Worm (Caenorhabditis elegans): ENCODE data around the gene C09G4.4.

The C09G4.4 gene

DNA sequence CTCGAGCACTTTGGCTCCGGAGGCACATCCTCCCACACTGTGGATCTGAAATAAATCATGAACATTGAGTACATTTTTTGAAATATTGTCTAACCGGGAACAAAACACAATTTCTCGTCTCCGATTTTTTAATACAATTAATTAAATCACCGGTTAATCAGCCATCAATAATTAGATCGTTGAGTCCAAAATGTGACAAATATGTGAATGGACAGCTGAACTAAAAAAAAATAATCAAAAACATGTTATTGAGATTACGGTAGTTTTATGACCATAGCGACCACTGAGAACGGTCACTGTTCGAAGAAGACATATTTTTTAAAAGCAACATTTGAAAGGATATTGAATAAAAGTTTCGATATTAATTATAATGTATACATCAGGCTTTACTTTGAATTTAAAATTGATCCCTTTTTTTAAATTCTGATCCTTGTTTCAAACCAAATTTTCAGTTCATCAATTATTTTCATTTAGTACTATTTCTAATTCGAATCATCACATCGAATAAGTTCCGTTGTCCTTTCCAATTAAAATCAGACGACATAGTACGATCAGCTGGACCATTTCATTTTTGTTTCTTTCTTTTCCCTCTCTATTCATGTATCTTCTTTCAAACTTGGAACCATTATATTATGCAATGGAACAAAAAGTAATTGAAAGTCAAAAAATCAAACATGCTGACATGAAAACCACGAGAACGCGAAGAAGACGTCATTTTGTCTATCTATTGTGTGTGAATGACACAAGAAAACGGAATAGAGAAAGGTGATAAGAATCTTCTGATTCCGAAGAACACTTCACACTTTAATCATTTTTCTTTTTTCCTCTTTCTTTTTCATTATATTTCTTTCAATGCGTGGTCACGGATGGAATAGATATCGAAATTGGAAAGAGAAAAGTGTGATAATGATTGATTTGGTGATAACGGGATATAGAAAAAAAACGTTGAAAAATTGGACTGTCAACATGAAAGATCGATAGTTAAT lies 17.6 kb downstream of the C09G4.4 start:
- TF ChIP-seq B0310.2 (tag; optimal IDR thresholded peaks at IDR 0.05) (no peak), hnd-1 (tag; optimal IDR thresholded peaks at IDR 0.05) (no peak), pes-1 (GFP tag; IDR thresholded peaks at IDR 0.05) (no peak), scrt-1 (GFP tag; IDR thresholded peaks at IDR 0.05) (no peak), ceh-13 (GFP tag; optimal IDR thresholded peaks at IDR 0.05) (no peak), flt-1 (GFP tag; IDR thresholded peaks at IDR 0.05) (no peak), F13C5.2 (tag; optimal IDR thresholded peaks at IDR 0.05) (no peak), tbx-11 (GFP tag; IDR thresholded peaks at IDR 0.05) (no peak), aly-1 (tag; optimal IDR thresholded peaks at IDR 0.05) (no peak), tra-4 (tag; optimal IDR thresholded peaks at IDR 0.05) (no peak), hmbx-1 (tag; optimal IDR thresholded peaks at IDR 0.05) (no peak), sea-1 (GFP tag; conservative IDR thresholded peaks at IDR 0.05) (no peak), ceh-36 (tag; optimal IDR thresholded peaks at IDR 0.05) (no peak), ets-7 (tag; optimal IDR thresholded peaks at IDR 0.05) (no peak), tbx-37 (GFP tag; conservative IDR thresholded peaks at IDR 0.05) (no peak), ama-1 (optimal IDR thresholded peaks at IDR 0.05) (no peak), hmg-4 (GFP tag; optimal IDR thresholded peaks at IDR 0.05) (no peak)

DNA sequence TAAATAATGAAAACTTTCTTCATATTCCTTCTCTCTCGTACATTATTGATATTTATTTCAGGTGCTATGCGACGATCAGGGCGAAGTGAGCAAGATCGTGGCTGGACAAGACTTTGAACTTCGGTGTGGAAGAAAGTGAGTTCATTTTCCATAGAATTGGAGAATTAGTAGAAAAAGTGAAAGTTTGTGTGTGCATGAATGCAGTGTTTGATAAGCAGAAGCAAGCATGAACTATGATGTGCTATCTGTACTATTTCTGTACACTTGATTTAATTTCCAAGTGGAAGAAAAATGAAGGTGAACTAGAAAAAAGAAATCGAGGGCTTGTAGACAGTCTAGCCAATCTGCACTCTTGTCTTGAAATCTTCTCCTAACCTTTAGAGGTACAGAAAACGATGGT lies 19.2 kb downstream of the C09G4.4 start:
- no peak for TF ChIP-seq B0310.2 (tag; optimal IDR thresholded peaks at IDR 0.05)

DNA sequence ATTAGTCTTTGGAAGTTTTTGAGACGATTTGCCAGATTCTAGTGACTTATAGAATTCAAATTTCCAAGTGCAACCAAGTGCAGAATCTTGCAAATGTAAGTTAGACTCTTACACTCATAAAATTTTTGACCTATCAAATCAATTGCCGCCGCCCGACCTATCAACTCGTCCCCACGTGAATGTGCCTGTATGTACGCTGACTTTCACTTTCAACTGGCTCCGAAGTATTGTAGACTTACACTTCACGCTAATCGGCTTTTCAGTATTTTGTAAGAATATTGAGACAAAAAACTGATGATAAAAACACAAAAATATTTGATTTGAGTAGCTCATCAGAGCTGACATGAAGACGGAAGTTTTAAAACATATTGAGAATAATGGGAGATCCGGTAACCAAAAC lies 20.0 kb downstream of the C09G4.4 start:
- no peak for TF ChIP-seq B0310.2 (tag; optimal IDR thresholded peaks at IDR 0.05)
- no peak for TF ChIP-seq ets-7 (tag; optimal IDR thresholded peaks at IDR 0.05)
- TF ChIP-seq scrt-1 (GFP tag; IDR thresholded peaks at IDR 0.05), result no peak
- no peak for TF ChIP-seq hmbx-1 (tag; optimal IDR thresholded peaks at IDR 0.05)
- no peak for TF ChIP-seq ama-1 (optimal IDR thresholded peaks at IDR 0.05)
- no peak for TF ChIP-seq tbx-11 (GFP tag; IDR thresholded peaks at IDR 0.05)
- no peak for TF ChIP-seq pes-1 (GFP tag; IDR thresholded peaks at IDR 0.05)
- TF ChIP-seq aly-1 (tag; optimal IDR thresholded peaks at IDR 0.05), result no peak
- no peak for TF ChIP-seq ceh-36 (tag; optimal IDR thresholded peaks at IDR 0.05)
- no peak for TF ChIP-seq sea-1 (GFP tag; conservative IDR thresholded peaks at IDR 0.05)
- TF ChIP-seq flt-1 (GFP tag; IDR thresholded peaks at IDR 0.05), result no peak

- TF ChIP-seq hmg-4 (GFP tag; optimal IDR thresholded peaks at IDR 0.05), result no peak
These were observed 21.4 kb downstream of the C09G4.4 start for ce11 chrIV:8534189-8534588.

DNA sequence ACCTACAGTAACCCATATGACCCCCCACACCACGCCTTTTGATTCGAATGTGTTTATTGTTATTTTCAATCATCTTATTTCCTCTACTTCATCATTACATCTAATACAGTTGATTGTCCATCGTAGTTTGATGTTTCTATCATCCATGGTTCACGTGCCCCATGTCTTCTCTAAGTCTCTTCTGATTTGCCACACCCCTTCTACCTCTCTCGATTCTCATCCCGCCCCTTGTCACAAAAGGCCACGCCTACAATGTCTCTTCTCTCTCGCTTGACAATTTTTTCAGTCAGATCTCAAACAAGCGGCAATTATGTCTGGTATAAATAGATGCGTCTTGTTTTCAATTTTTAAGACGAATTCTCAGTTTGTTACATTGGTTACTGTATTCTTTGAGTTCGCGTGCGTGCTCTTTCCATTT lies 22.2 kb downstream of the C09G4.4 start:
- no peak for TF ChIP-seq tbx-37 (GFP tag; conservative IDR thresholded peaks at IDR 0.05)
- TF ChIP-seq flt-1 (GFP tag; IDR thresholded peaks at IDR 0.05), result no peak
- no peak for TF ChIP-seq hmbx-1 (tag; optimal IDR thresholded peaks at IDR 0.05)
- TF ChIP-seq sea-1 (GFP tag; conservative IDR thresholded peaks at IDR 0.05), result no peak
- TF ChIP-seq aly-1 (tag; optimal IDR thresholded peaks at IDR 0.05), result no peak
- TF ChIP-seq ceh-36 (tag; optimal IDR thresholded peaks at IDR 0.05), result no peak
- no peak for TF ChIP-seq tbx-11 (GFP tag; IDR thresholded peaks at IDR 0.05)
- no peak for TF ChIP-seq ets-7 (tag; optimal IDR thresholded peaks at IDR 0.05)
- no peak for TF ChIP-seq ama-1 (optimal IDR thresholded peaks at IDR 0.05)
- no peak for TF ChIP-seq hnd-1 (tag; optimal IDR thresholded peaks at IDR 0.05)
- TF ChIP-seq B0310.2 (tag; optimal IDR thresholded peaks at IDR 0.05), result no peak
- TF ChIP-seq hmg-4 (GFP tag; optimal IDR thresholded peaks at IDR 0.05), result no peak
- TF ChIP-seq pes-1 (GFP tag; IDR thresholded peaks at IDR 0.05), result no peak
- TF ChIP-seq scrt-1 (GFP tag; IDR thresholded peaks at IDR 0.05), result no peak

- TF ChIP-seq scrt-1 (GFP tag; IDR thresholded peaks at IDR 0.05) (no peak), F13C5.2 (tag; optimal IDR thresholded peaks at IDR 0.05) (no peak), flt-1 (GFP tag; IDR thresholded peaks at IDR 0.05) (no peak), hmg-4 (GFP tag; optimal IDR thresholded peaks at IDR 0.05) (no peak), pes-1 (GFP tag; IDR thresholded peaks at IDR 0.05) (no peak)
These were observed 23.2 kb downstream of the C09G4.4 start for ce11 chrIV:8535946-8536345.

- TF ChIP-seq hmbx-1 (tag; optimal IDR thresholded peaks at IDR 0.05) (no peak), ceh-13 (GFP tag; optimal IDR thresholded peaks at IDR 0.05) (no peak), ets-7 (tag; optimal IDR thresholded peaks at IDR 0.05) (no peak), hnd-1 (tag; optimal IDR thresholded peaks at IDR 0.05) (no peak), ceh-36 (tag; optimal IDR thresholded peaks at IDR 0.05) (no peak), hmg-4 (GFP tag; optimal IDR thresholded peaks at IDR 0.05) (no peak), flt-1 (GFP tag; IDR thresholded peaks at IDR 0.05) (no peak), tbx-37 (GFP tag; conservative IDR thresholded peaks at IDR 0.05) (no peak), B0310.2 (tag; optimal IDR thresholded peaks at IDR 0.05) (no peak), scrt-1 (GFP tag; IDR thresholded peaks at IDR 0.05) (no peak), F13C5.2 (tag; optimal IDR thresholded peaks at IDR 0.05) (no peak), aly-1 (tag; optimal IDR thresholded peaks at IDR 0.05) (no peak), tra-4 (tag; optimal IDR thresholded peaks at IDR 0.05) (no peak), pes-1 (GFP tag; IDR thresholded peaks at IDR 0.05) (no peak), ama-1 (optimal IDR thresholded peaks at IDR 0.05) (no peak), sea-1 (GFP tag; conservative IDR thresholded peaks at IDR 0.05) (no peak)
These were observed 25.4 kb downstream of the C09G4.4 start for ce11 chrIV:8538011-8538658.

All from whole organism, early embryonic.